Fruit fly (Drosophila melanogaster): Measurements from ENCODE around the gene CG32095.

DNA sequence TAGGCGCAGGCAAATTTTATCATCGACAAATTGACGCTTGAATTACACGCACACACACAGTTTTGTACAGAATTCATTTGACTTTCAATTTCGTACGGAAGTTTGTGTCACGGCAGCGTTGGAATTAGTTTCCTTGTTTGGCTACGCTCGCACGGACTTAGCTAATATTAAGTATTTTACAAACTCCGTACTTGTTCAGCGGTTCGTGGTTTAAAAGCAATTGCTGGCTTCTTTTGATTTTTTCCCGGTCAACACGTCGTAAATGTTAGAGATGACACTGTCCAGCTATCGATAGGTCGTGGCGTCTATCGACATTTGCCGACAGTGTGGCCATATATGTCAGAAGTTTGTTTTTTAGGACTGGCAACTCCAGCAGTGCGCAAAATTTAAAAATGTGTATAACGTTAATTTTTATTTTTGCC lies 7.8 kb upstream of the CG32095 start, which contains the start of gene CycA:
- TF ChIP-seq CG12605 (GFP tag; IDR thresholded peaks at IDR 0.05) = no peak
- TF ChIP-seq gl (tag; optimal IDR thresholded peaks at IDR 0.05) = no peak
- no peak for TF ChIP-seq CG32121 (GFP tag; IDR thresholded peaks at IDR 0.05)
